Fruit fly (Drosophila melanogaster): ENCODE data around the gene Droj2.
A peak's percentile ranks its signal among the peaks of the same experiment; 100 is the strongest.

The Droj2 gene

dm6 chr3R:13364175-13365174 lies 17.4 kb upstream of the Droj2 start, which contains the start of gene Dic1 (continued):
- TF ChIP-seq repo (GFP tag; optimal IDR thresholded peaks at IDR 0.05): peak; percentile 82
- TF ChIP-seq HLHmδ (GFP tag; optimal IDR thresholded peaks at IDR 0.05): peak; percentile 82
- TF ChIP-seq CG13123 (GFP tag; optimal IDR thresholded peaks at IDR 0.05): peak; percentile 89
- peak; percentile 97 for TF ChIP-seq cwo (GFP tag; optimal IDR thresholded peaks at IDR 0.05)
- peak; percentile 97 for TF ChIP-seq az2 (GFP tag; optimal IDR thresholded peaks at IDR 0.05)
- TF ChIP-seq HLH3B (GFP tag; IDR thresholded peaks at IDR 0.05): peak; percentile 94
- peak; percentile 93 for TF ChIP-seq CG10654 (GFP tag; optimal IDR thresholded peaks at IDR 0.05)
- TF ChIP-seq tgo (GFP tag; IDR thresholded peaks at IDR 0.05): peak; percentile 92
- TF ChIP-seq ac (GFP tag; optimal IDR thresholded peaks at IDR 0.05): peak; percentile 74
- TF ChIP-seq scrt (GFP tag; optimal IDR thresholded peaks at IDR 0.05): peak; percentile 96
- TF ChIP-seq CG17568 (GFP tag; optimal IDR thresholded peaks at IDR 0.05): peak; percentile 84
- peak; percentile 78 for TF ChIP-seq CG11398 (GFP tag; optimal IDR thresholded peaks at IDR 0.05)
- peak; percentile 90 for TF ChIP-seq CG11093 (GFP tag; IDR thresholded peaks at IDR 0.05)
- no peak for TF ChIP-seq sim (GFP tag; IDR thresholded peaks at IDR 0.05)
- no peak for TF ChIP-seq Doc3 (GFP tag; IDR thresholded peaks at IDR 0.05; ENCODE audit: partially characterized antibody)
- TF ChIP-seq mirr (GFP tag; optimal IDR thresholded peaks at IDR 0.05): peak; percentile 14
- peak; percentile 87 for TF ChIP-seq maf-S (GFP tag; optimal IDR thresholded peaks at IDR 0.05)
- peak; percentile 87 for TF ChIP-seq CHES-1-like (GFP tag; optimal IDR thresholded peaks at IDR 0.05)
- peak; percentile 94 for TF ChIP-seq CG9932 (GFP tag; IDR thresholded peaks at IDR 0.05)
- peak; percentile 88 for TF ChIP-seq Atf3 (GFP tag; optimal IDR thresholded peaks at IDR 0.05)
- TF ChIP-seq Antp (GFP tag; optimal IDR thresholded peaks at IDR 0.05): peak; percentile 88
- TF ChIP-seq CG13894 (tag; optimal IDR thresholded peaks at IDR 0.05): peak; percentile 94
- peak; percentile 98 for TF ChIP-seq CG11504 (tag; optimal IDR thresholded peaks at IDR 0.05)
- peak; percentile 85 to 96 for TF ChIP-seq bsh (GFP tag; optimal IDR thresholded peaks at IDR 0.05)
- peak; percentile 71 for TF ChIP-seq NFAT (GFP tag; IDR thresholded peaks at IDR 0.05)
- peak; percentile 94 for TF ChIP-seq kni (GFP tag; optimal IDR thresholded peaks at IDR 0.05)
- TF ChIP-seq Elba2 (GFP tag; optimal IDR thresholded peaks at IDR 0.05): peak; percentile 49
- peak; percentile 95 for TF ChIP-seq CG10267 (tag; optimal IDR thresholded peaks at IDR 0.05)
- TF ChIP-seq Stat92E (GFP tag; optimal IDR thresholded peaks at IDR 0.05): no peak
- peak; percentile 90 for TF ChIP-seq Mrtf (GFP tag; IDR thresholded peaks at IDR 0.05)
- peak; percentile 59 for TF ChIP-seq sima (GFP tag; optimal IDR thresholded peaks at IDR 0.05)
- 0 out of 4 replicates have a peak, but pooled peaks have one; percentile 30 for TF ChIP-seq Dll (GFP tag; IDR thresholded peaks at IDR 0.05; ENCODE audit: partially characterized antibody)
- peak; percentile 99 for TF ChIP-seq CG12104 (GFP tag; optimal IDR thresholded peaks at IDR 0.05)
- peak; percentile 81 for TF ChIP-seq NC2β (GFP tag; optimal IDR thresholded peaks at IDR 0.05)
- peak; percentile 45 to 76 for TF ChIP-seq insv (GFP tag; optimal IDR thresholded peaks at IDR 0.05)
- TF ChIP-seq unc-4 (GFP tag; IDR thresholded peaks at IDR 0.05; ENCODE audit: partially characterized antibody): no peak
- TF ChIP-seq CG2712 (tag; optimal IDR thresholded peaks at IDR 0.05): peak; percentile 96
- TF ChIP-seq ham (GFP tag; IDR thresholded peaks at IDR 0.05): peak; percentile 64; the same call in 1 of the 2 replicates
- TF ChIP-seq Deaf1 (tag; optimal IDR thresholded peaks at IDR 0.05): peak; percentile 85
- TF ChIP-seq CG31388 (GFP tag; optimal IDR thresholded peaks at IDR 0.05): peak; percentile 85
- peak; percentile 98 for TF ChIP-seq CG13775 (GFP tag; optimal IDR thresholded peaks at IDR 0.05)
- TF ChIP-seq Opbp (GFP tag; IDR thresholded peaks at IDR 0.05; ENCODE audit: partially characterized antibody): peak; percentile 52; the same call in 1 of the 3 replicates
- peak; percentile 92 for TF ChIP-seq sisA (GFP tag; IDR thresholded peaks at IDR 0.05)
- peak in 1 of 3 experiments; percentile 97 for TF ChIP-seq lola (GFP tag; optimal IDR thresholded peaks at IDR 0.05)
- peak; percentile 89 for TF ChIP-seq pum (GFP tag; optimal IDR thresholded peaks at IDR 0.05)
- peak; percentile 85 for TF ChIP-seq CG7357 (GFP tag; IDR thresholded peaks at IDR 0.05)
- peak; percentile 98 for TF ChIP-seq CG13424 (tag; optimal IDR thresholded peaks at IDR 0.05)
